Fruit fly (Drosophila melanogaster) whole organism, prepupa: ENCODE results near the gene tow.

Experiments
- CG10669 ChIP-seq: fragments of 200-800 bp; sonication (Bioruptor generic); optimal IDR thresholded peaks from 3 replicates; lab custom pipeline; 2018; ENCODE audit warnings: missing biosample characterization, mild to moderate bottlenecking, missing genetic modification characterization, moderate library complexity
- CG11902 ChIP-seq: fragments of 200-800 bp; sonication (Bioruptor generic); optimal IDR thresholded peaks from 3 replicates; lab custom pipeline; 2016; ENCODE audit warnings: missing biosample characterization, missing genetic modification characterization
- CG16779 ChIP-seq: fragments of 200-800 bp; sonication (Bioruptor generic); optimal IDR thresholded peaks from 3 replicates; lab custom pipeline; 2017; ENCODE audit warnings: missing biosample characterization, mild to moderate bottlenecking, missing genetic modification characterization
- CG3032 ChIP-seq: fragments of 200-800 bp; optimal IDR thresholded peaks from 2 replicates; lab custom pipeline; 2019; ENCODE audit warnings: missing biosample characterization, mild to moderate bottlenecking, missing genetic modification characterization, moderate library complexity
- CG31627 ChIP-seq: fragments of 200-800 bp; sonication (Bioruptor generic); optimal IDR thresholded peaks from 3 replicates; lab custom pipeline; 2016; ENCODE audit warnings: missing biosample characterization, missing genetic modification characterization
- CG34406 ChIP-seq: fragments of 200-800 bp; sonication (Bioruptor generic); optimal IDR thresholded peaks from 3 replicates; lab custom pipeline; 2016; ENCODE audit warnings: missing biosample characterization, missing genetic modification characterization
- CG3919 ChIP-seq: fragments of 200-800 bp; sonication (Bioruptor generic); optimal IDR thresholded peaks from 3 replicates; lab custom pipeline; 2016; ENCODE audit warnings: missing biosample characterization, missing genetic modification characterization
- CG6276 ChIP-seq: fragments of 200-800 bp; sonication (Bioruptor generic); optimal IDR thresholded peaks from 2 replicates; lab custom pipeline; 2017; ENCODE audit warnings: missing biosample characterization, mild to moderate bottlenecking, missing genetic modification characterization
- CG6792 ChIP-seq: fragments of 200-800 bp; sonication (Bioruptor generic); optimal IDR thresholded peaks from 3 replicates; lab custom pipeline; 2016; ENCODE audit warnings: missing biosample characterization, missing genetic modification characterization
- CG8119 ChIP-seq: fragments of 200-800 bp; sonication (Bioruptor generic); IDR thresholded peaks from 3 replicates; pipeline ENCODE4 v1.3.6; 2022; ENCODE audit warnings: missing biosample characterization, missing genetic modification characterization
- CG9139 ChIP-seq: fragments of 200-800 bp; sonication (Bioruptor generic); optimal IDR thresholded peaks from 3 replicates; lab custom pipeline; 2017; ENCODE audit warnings: missing biosample characterization, mild to moderate bottlenecking, missing genetic modification characterization
- Eip78C ChIP-seq: fragments of 200-800 bp; sonication (Bioruptor generic); peaks from one replicate; lab custom pipeline; 2016; ENCODE audit warnings: missing biosample characterization, missing genetic modification characterization
- Eip93F ChIP-seq: fragments of 200-800 bp; sonication (Bioruptor generic); optimal IDR thresholded peaks from 2 replicates; lab custom pipeline; 2016; ENCODE audit warnings: missing biosample characterization, mild to moderate bottlenecking, missing genetic modification characterization
- Ets21C ChIP-seq: fragments of 200-800 bp; sonication (Bioruptor generic); optimal IDR thresholded peaks from 3 replicates; lab custom pipeline; 2016; ENCODE audit warnings: missing biosample characterization, missing genetic modification characterization
- Ets96B ChIP-seq: fragments of 200-800 bp; optimal IDR thresholded peaks from 2 replicates; lab custom pipeline; 2019; ENCODE audit warnings: missing biosample characterization, mild to moderate bottlenecking, missing genetic modification characterization, moderate library complexity
- Gug ChIP-seq: fragments of 200-800 bp; sonication (Bioruptor generic); IDR thresholded peaks from 2 replicates; pipeline ENCODE4 v1.3.6; 2022; ENCODE audit warnings: missing biosample characterization, missing genetic modification characterization
- Hr38 ChIP-seq: sonication (Bioruptor generic); optimal IDR thresholded peaks from 2 replicates; lab custom pipeline; 2016; ENCODE audit warnings: missing biosample characterization, missing genetic modification characterization
- Hr39 ChIP-seq: fragments of 200-800 bp; sonication (Bioruptor generic); optimal IDR thresholded peaks from 2 replicates; lab custom pipeline; 2016; ENCODE audit warnings: missing biosample characterization, missing genetic modification characterization
- Hr4 ChIP-seq: fragments of 200-800 bp; sonication (Bioruptor generic); optimal IDR thresholded peaks from 3 replicates; lab custom pipeline; 2016; ENCODE audit warnings: missing biosample characterization, missing genetic modification characterization
- Met ChIP-seq: fragments of 200-800 bp; sonication (Bioruptor generic); optimal IDR thresholded peaks from 3 replicates; lab custom pipeline; 2016; ENCODE audit warnings: missing biosample characterization, missing genetic modification characterization
- OdsH ChIP-seq: fragments of 200-800 bp; sonication (Bioruptor generic); optimal IDR thresholded peaks from 3 replicates; lab custom pipeline; 2016; ENCODE audit warnings: missing biosample characterization, missing genetic modification characterization
- Smox ChIP-seq: fragments of 200-800 bp; sonication (Bioruptor generic); optimal IDR thresholded peaks from 3 replicates; lab custom pipeline; 2016; ENCODE audit warnings: missing biosample characterization, missing genetic modification characterization
- Sox102F ChIP-seq: fragments of 200-800 bp; sonication (Bioruptor generic); optimal IDR thresholded peaks from 2 replicates; lab custom pipeline; 2016; ENCODE audit warnings: missing biosample characterization, mild to moderate bottlenecking, missing genetic modification characterization
- Sox14 ChIP-seq: fragments of 200-800 bp; sonication (Bioruptor generic); optimal IDR thresholded peaks from 3 replicates; lab custom pipeline; 2016; ENCODE audit warnings: missing biosample characterization, missing genetic modification characterization
- acj6 ChIP-seq: fragments of 200-800 bp; sonication (Bioruptor generic); optimal IDR thresholded peaks from 3 replicates; lab custom pipeline; 2016; ENCODE audit warnings: missing biosample characterization, missing genetic modification characterization
- cyc ChIP-seq: fragments of 200-800 bp; sonication (Bioruptor generic); optimal IDR thresholded peaks from 3 replicates; lab custom pipeline; 2016; ENCODE audit warnings: missing biosample characterization, missing genetic modification characterization
- dsx ChIP-seq: fragments of 200-800 bp; optimal IDR thresholded peaks from 3 replicates; lab custom pipeline; 2019; ENCODE audit warnings: missing biosample characterization, mild to moderate bottlenecking, missing genetic modification characterization, moderate library complexity; ENCODE audit not compliant: poor library complexity, severe bottlenecking
- eg ChIP-seq: fragments of 200-800 bp; sonication (Bioruptor generic); IDR thresholded peaks from 3 replicates; pipeline ENCODE4 v1.3.6; 2022; ENCODE audit warnings: missing biosample characterization, missing genetic modification characterization
- esn ChIP-seq: fragments of 200-800 bp; sonication (Bioruptor generic); optimal IDR thresholded peaks from 2 replicates; lab custom pipeline; 2016; ENCODE audit warnings: missing biosample characterization, mild to moderate bottlenecking, missing genetic modification characterization, moderate library complexity
- fd59A ChIP-seq: fragments of 200-800 bp; sonication (Bioruptor generic); optimal IDR thresholded peaks from 2 replicates; lab custom pipeline; 2017; ENCODE audit warnings: missing biosample characterization, mild to moderate bottlenecking, missing genetic modification characterization, missing genetic modification reagents
- fkh ChIP-seq: fragments of 200-800 bp; sonication (Bioruptor generic); optimal IDR thresholded peaks from 3 replicates; lab custom pipeline; 2017; ENCODE audit warnings: missing biosample characterization, mild to moderate bottlenecking, missing genetic modification characterization, moderate library complexity
- lz ChIP-seq: fragments of 200-800 bp; sonication (Bioruptor generic); optimal IDR thresholded peaks from 3 replicates; lab custom pipeline; 2016; ENCODE audit warnings: missing biosample characterization, missing genetic modification characterization
- net ChIP-seq: fragments of 200-800 bp; sonication (Bioruptor generic); optimal IDR thresholded peaks from 3 replicates; lab custom pipeline; 2016; ENCODE audit warnings: missing biosample characterization, missing genetic modification characterization
- pdm3 ChIP-seq: fragments of 200-800 bp; sonication (Bioruptor generic); optimal IDR thresholded peaks from 3 replicates; lab custom pipeline; 2016; ENCODE audit warnings: missing biosample characterization, missing genetic modification characterization
- salr ChIP-seq, 2 experiments: fragments of 200-800 bp; sonication (Bioruptor generic); optimal IDR thresholded peaks; 3 replicates each; lab custom pipeline; 2016 to 2018; ENCODE audit warnings: missing biosample characterization in 2 of 2, missing genetic modification characterization in 2 of 2, mild to moderate bottlenecking in 1 of 2
- spab ChIP-seq: fragments of 200-800 bp; sonication (Bioruptor generic); optimal IDR thresholded peaks from 2 replicates; lab custom pipeline; 2017; ENCODE audit warnings: missing biosample characterization, mild to moderate bottlenecking, missing genetic modification characterization, missing genetic modification reagents

tow gene

DNA sequence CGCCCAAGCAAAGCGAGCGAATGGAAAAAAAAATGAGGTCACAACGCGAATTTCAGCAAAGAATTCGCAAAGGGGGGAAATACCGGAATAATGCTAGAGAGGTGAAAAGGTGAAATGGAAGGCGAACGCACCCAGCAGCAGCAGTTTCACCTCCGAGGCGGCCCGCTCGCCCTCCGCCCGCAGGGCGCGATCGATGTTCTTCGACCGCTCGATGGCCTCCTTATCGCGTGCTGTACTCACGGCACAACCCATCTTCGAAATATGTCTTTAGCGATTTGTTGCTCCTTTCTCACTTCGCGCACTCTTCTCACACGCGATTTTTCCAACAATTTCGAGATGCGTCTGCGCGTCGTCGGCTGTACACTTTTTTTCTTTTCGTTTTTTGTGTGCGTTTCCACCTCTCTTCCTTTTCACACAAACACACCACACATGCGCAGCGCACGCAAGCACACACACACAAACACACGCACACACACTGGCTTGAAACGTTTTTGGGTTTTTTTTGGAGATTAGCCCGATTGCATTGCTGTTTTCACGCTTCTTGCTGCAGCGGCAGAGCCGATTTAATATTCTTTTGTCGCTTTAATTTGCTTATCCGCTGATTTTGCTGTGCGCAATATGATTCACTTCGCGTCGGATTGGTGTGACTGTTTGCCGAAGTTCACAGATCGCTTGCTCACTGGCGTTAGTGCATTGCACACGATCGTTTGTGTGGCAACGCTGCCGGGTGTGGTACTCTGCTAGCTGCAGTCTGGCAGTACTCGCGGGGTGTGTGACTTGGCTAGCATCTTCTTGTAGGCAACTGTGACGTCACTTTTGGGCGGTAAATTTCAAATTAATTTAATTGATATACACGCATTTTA, 37.0 kb downstream of the tow start, which contains the start of gene Galphai (continued):
- TF ChIP-seq CG6792 = no peak
- TF ChIP-seq CG3032 (tag; lab: Kevin White, UChicago) = peak; percentile 27
- peak; percentile 76 for TF ChIP-seq Eip78C (GFP tag; lab: Kevin White, UChicago)
- no peak for TF ChIP-seq lz (GFP tag; lab: Kevin White, UChicago)
- peak; percentile 31 for TF ChIP-seq esn (GFP tag; lab: Kevin White, UChicago)

- TF ChIP-seq CG9139 (GFP tag; lab: Kevin White, UChicago) (no peak), CG11902 (GFP tag; lab: Kevin White, UChicago) (no peak), Ets21C (GFP tag; lab: Kevin White, UChicago) (no peak), CG8119 (no peak), net (no peak), Hr4 (GFP tag; lab: Kevin White, UChicago) (no peak), eg (GFP tag; lab: Robert Waterston, UW) (no peak), Sox102F (GFP tag; lab: Kevin White, UChicago) (no peak), OdsH (no peak), Smox (GFP tag; lab: Kevin White, UChicago) (no peak), Met (GFP tag; lab: Kevin White, UChicago) (no peak), CG31627 (no peak), acj6 (GFP tag; lab: Kevin White, UChicago) (no peak), CG6276 (GFP tag; lab: Kevin White, UChicago) (no peak), fd59A (GFP tag; lab: Kevin White, UChicago) (no peak), dsx (GFP tag; lab: Kevin White, UChicago) (no peak), CG10669 (GFP tag; lab: Kevin White, UChicago) (no peak), Eip78C (GFP tag; lab: Kevin White, UChicago) (no peak), Hr39 (GFP tag; lab: Kevin White, UChicago) (no peak), CG34406 (GFP tag; lab: Kevin White, UChicago) (no peak)
Measured at dm6 chr3L:6980553-6980952, 37.9 kb downstream of the tow start.

DNA sequence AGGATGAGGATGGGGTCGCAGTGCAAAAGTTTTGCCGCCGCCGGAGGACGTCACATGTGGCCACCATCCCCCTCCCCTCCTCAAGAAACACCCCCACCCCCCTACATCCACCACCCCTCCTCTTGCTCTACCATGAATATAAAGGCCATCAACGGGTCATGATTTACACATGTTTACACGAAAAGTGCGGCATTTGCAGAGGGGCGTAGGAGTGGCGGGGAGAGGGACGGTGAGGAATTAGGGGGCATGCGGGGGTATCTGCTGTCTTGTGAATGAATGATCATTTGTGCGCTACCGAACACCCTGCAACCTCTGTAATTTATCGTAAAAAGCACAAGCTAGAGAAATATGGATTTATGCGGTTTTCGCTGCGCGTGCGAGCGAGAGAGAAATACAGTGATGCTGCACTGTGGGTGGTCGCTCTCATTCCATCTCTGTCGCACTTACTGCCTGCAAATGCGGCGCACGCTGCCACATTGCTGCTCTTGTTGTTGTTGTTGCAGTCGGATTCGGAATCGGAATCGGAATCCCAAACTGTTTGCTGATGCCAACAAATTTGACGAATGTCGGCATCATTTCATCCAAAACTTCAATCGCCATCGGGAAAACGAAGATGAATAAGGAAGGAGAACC, 38.6 kb downstream of the tow start:
- TF ChIP-seq Gug (GFP tag; lab: Robert Waterston, UW) (no peak), fd59A (GFP tag; lab: Kevin White, UChicago) (no peak), CG31627 (no peak), CG16779 (tag; lab: Kevin White, UChicago) (no peak), spab (GFP tag; lab: Kevin White, UChicago) (no peak), CG8119 (no peak), OdsH (no peak), Ets96B (tag; lab: Kevin White, UChicago) (no peak), salr (GFP tag; optimal IDR thresholded peaks at IDR 0.05; lab: Kevin White, UChicago) (no peak), CG3919 (GFP tag; lab: Kevin White, UChicago) (no peak), CG34406 (GFP tag; lab: Kevin White, UChicago) (no peak), Eip93F (GFP tag; lab: Kevin White, UChicago) (no peak), eg (GFP tag; lab: Robert Waterston, UW) (no peak), Hr38 (GFP tag; lab: Kevin White, UChicago) (no peak), CG9139 (GFP tag; lab: Kevin White, UChicago) (no peak), fkh (GFP tag; lab: Kevin White, UChicago) (no peak), pdm3 (GFP tag; lab: Kevin White, UChicago) (no peak), CG10669 (GFP tag; lab: Kevin White, UChicago) (no peak), Sox14 (GFP tag; lab: Kevin White, UChicago) (no peak), cyc (GFP tag; lab: Kevin White, UChicago) (no peak)
